Fruit fly (Drosophila melanogaster) whole organism, pupa: Measurements from ENCODE around the gene Hsp67Ba.
A peak's percentile ranks its signal among the peaks of the same experiment; 100 is the strongest.

Source experiments
- CG10348 ChIP-seq: fragments of 200-800 bp; sonication (Bioruptor generic); IDR thresholded peaks from 2 replicates; pipeline ENCODE4 v1.3.6; 2022; ENCODE audit warnings: missing biosample characterization, missing genetic modification characterization
- CG12605 ChIP-seq: fragments of 200-800 bp; sonication (Bioruptor generic); IDR thresholded peaks from 2 replicates; pipeline ENCODE4 v1.3.6; 2022; ENCODE audit warnings: missing biosample characterization, missing genetic modification characterization
- CG13204 ChIP-seq: fragments of 200-800 bp; sonication (Bioruptor generic); optimal IDR thresholded peaks from 2 replicates; lab custom pipeline; 2018; ENCODE audit warnings: missing biosample characterization, mild to moderate bottlenecking, missing genetic modification characterization, moderate library complexity
- CG14655 ChIP-seq: fragments of 200-800 bp; sonication (Bioruptor generic); optimal IDR thresholded peaks from 3 replicates; lab custom pipeline; 2017; ENCODE audit warnings: mild to moderate bottlenecking, missing biosample characterization, missing genetic modification reagents, missing genetic modification characterization
- CG15710 ChIP-seq: fragments of 200-800 bp; sonication (Bioruptor generic); optimal IDR thresholded peaks from 2 replicates; lab custom pipeline; 2018; ENCODE audit warnings: missing biosample characterization, mild to moderate bottlenecking, missing genetic modification characterization, moderate library complexity
- CG17806 ChIP-seq: fragments of 200-800 bp; sonication (Bioruptor generic); optimal IDR thresholded peaks from 2 replicates; lab custom pipeline; 2018; ENCODE audit warnings: missing biosample characterization, mild to moderate bottlenecking, missing genetic modification characterization, moderate library complexity
- CG32121 ChIP-seq: fragments of 200-800 bp; sonication (Bioruptor generic); IDR thresholded peaks from 2 replicates; pipeline ENCODE4 v1.3.6; 2022; ENCODE audit warnings: missing biosample characterization, missing genetic modification characterization
- CG34367 ChIP-seq: fragments of 200-800 bp; sonication (Bioruptor generic); optimal IDR thresholded peaks from 2 replicates; lab custom pipeline; 2018; ENCODE audit warnings: missing biosample characterization, mild to moderate bottlenecking, missing genetic modification characterization
- CG4496 ChIP-seq: fragments of 200-800 bp; sonication (Bioruptor generic); IDR thresholded peaks from 3 replicates; pipeline ENCODE4 v1.3.6; 2022; ENCODE audit warnings: missing biosample characterization, missing genetic modification characterization
- CG8159 ChIP-seq: fragments of 200-800 bp; sonication (Bioruptor generic); optimal IDR thresholded peaks from 3 replicates; lab custom pipeline; 2018; ENCODE audit warnings: missing biosample characterization, mild to moderate bottlenecking, missing genetic modification characterization, moderate library complexity
- CG8301 ChIP-seq: fragments of 200-800 bp; sonication (Bioruptor generic); optimal IDR thresholded peaks from 2 replicates; lab custom pipeline; 2018; ENCODE audit warnings: missing biosample characterization, mild to moderate bottlenecking, missing genetic modification characterization
- CG9948 ChIP-seq: fragments of 200-800 bp; sonication (Bioruptor generic); optimal IDR thresholded peaks from 2 replicates; lab custom pipeline; 2018; ENCODE audit warnings: missing biosample characterization, mild to moderate bottlenecking, missing genetic modification characterization, moderate library complexity
- D1 ChIP-seq: fragments of 200-800 bp; sonication (Bioruptor generic); optimal IDR thresholded peaks from 2 replicates; lab custom pipeline; 2018; ENCODE audit warnings: missing biosample characterization, mild to moderate bottlenecking, missing genetic modification characterization, moderate library complexity
- EcR ChIP-seq: fragments of 200-800 bp; sonication (Bioruptor generic); optimal IDR thresholded peaks from 3 replicates; lab custom pipeline; 2019; ENCODE audit warnings: missing biosample characterization, missing genetic modification characterization, mild to moderate bottlenecking, moderate library complexity, missing genetic modification reagents
- Ets98B ChIP-seq: fragments of 200-800 bp; sonication (Bioruptor generic); IDR thresholded peaks from 2 replicates; pipeline ENCODE4 v1.3.6; 2022; ENCODE audit warnings: missing biosample characterization, missing genetic modification characterization
- Pif1A ChIP-seq: fragments of 200-800 bp; sonication (Bioruptor generic); optimal IDR thresholded peaks from 3 replicates; lab custom pipeline; 2016; ENCODE audit warnings: missing biosample characterization, missing genetic modification characterization
- Pif1B ChIP-seq: fragments of 200-800 bp; sonication (Bioruptor generic); optimal IDR thresholded peaks from 3 replicates; lab custom pipeline; 2016; ENCODE audit warnings: missing biosample characterization, missing genetic modification characterization
- Snoo ChIP-seq: fragments of 200-800 bp; sonication (Bioruptor generic); optimal IDR thresholded peaks from 3 replicates; lab custom pipeline; 2017; ENCODE audit warnings: missing biosample characterization, mild to moderate bottlenecking, missing genetic modification characterization, inconsistent platforms
- fd96Ca ChIP-seq: fragments of 200-800 bp; sonication (Bioruptor generic); IDR thresholded peaks from 3 replicates; pipeline ENCODE4 v1.3.6; 2022; ENCODE audit warnings: missing biosample characterization, missing genetic modification characterization
- gl ChIP-seq: fragments of 200-800 bp; sonication (Bioruptor generic); optimal IDR thresholded peaks from 2 replicates; lab custom pipeline; 2018; ENCODE audit warnings: missing biosample characterization, mild to moderate bottlenecking, missing genetic modification characterization
- rn ChIP-seq: fragments of 200-800 bp; sonication (Bioruptor generic); IDR thresholded peaks from 2 replicates; pipeline ENCODE4 v1.3.6; 2022; ENCODE audit warnings: missing biosample characterization, missing genetic modification characterization

Gene Hsp67Ba

DNA sequence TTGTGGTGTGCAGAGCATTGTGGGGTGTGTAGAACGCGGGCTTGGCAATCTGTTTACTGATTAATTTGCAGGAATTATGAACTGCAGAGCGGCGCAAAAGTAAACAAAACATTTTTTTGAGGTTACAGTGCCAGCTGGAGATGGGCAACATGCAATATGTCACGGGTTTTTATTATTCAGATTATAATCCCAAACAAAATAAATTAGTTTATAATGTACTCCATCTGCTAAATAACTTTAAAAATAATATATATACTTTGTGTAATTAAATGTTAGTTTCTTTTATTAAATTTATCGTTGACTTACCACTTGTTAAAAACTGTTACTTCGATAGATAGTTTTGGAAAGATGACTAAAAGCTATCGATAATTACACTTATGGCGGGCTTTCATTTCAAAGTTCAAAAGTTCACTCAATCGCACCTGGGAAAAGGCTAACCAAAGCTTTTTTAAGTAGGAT is 8.4 kb downstream of the Hsp67Ba start, which contains the start of gene Fdx1:
TSS of gene Fdx1 (minus strand) at position 332 of the 459 bp plus-strand sequence.
- TF ChIP-seq CG13204 (GFP tag; lab: Kevin White, UChicago) (no peak), Pif1A (GFP tag; lab: Kevin White, UChicago) (no peak), EcR (GFP tag; lab: Kevin White, UChicago) (peak; percentile 17), CG32121 (GFP tag; lab: Robert Waterston, UW) (no peak), CG14655 (GFP tag; lab: Kevin White, UChicago) (no peak), Pif1B (GFP tag; lab: Kevin White, UChicago) (no peak), CG8159 (peak; percentile 20), CG4496 (GFP tag; lab: Robert Waterston, UW) (no peak), fd96Ca (no peak), CG9948 (tag; lab: Kevin White, UChicago) (peak; percentile 4), Snoo (tag; lab: Kevin White, UChicago) (peak; percentile 33), CG8301 (no peak), CG34367 (tag; lab: Kevin White, UChicago) (no peak), rn (GFP tag; lab: Robert Waterston, UW) (no peak), CG10348 (GFP tag; lab: Robert Waterston, UW) (no peak), CG17806 (tag; lab: Kevin White, UChicago) (no peak), gl (tag; lab: Kevin White, UChicago) (no peak), CG15710 (tag; lab: Kevin White, UChicago) (peak; percentile 30), D1 (tag; lab: Kevin White, UChicago) (no peak), Ets98B (GFP tag; lab: Robert Waterston, UW) (peak; percentile 17; the same call in 1 of the 2 replicates), CG12605 (GFP tag; lab: Robert Waterston, UW) (no peak)

DNA sequence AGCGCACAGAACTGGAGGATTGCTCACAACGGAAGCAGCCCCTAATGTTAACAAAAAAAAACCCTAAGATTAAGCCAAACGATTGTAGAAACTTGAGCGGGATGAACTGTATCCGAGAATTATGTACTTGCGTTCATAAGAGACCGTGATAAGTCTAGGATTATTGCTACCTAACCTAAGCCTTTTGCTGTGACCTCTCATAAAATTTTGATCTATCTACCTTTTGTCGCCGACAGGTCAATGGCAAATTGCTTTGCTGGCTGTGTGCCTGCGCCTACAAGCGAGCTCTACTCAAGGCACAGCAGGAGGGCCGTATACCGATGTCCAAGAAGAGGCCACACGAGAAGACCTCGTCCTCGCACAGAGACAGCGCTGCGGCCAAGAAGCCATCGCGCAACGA is 10.7 kb downstream of the Hsp67Ba start:
- TF ChIP-seq CG32121 (GFP tag; lab: Robert Waterston, UW) (no peak), D1 (tag; lab: Kevin White, UChicago) (no peak), CG10348 (GFP tag; lab: Robert Waterston, UW) (no peak), gl (tag; lab: Kevin White, UChicago) (no peak)

DNA sequence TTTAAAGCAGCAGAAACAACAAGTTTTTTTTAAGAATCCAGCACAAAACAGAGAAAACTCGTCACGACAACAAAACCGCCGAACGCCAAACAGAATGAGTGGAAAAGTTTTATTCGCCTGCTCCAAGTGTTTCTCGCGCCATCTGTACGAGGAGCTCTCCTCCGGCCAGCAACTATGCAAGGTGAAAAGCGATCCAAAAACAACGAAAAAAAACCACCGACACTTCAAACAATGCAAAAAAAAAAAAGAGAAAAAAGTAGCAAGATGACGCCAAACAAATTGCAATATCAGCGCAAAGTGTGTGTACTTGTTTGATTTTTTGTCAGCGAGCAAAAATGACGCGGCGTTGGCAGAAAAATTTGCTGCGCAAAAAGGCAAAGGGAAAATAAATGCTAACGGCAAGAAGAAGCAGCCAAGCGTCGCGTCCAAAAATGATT is 11.9 kb downstream of the Hsp67Ba start:
- TF ChIP-seq CG9948 (tag; lab: Kevin White, UChicago) (peak; percentile 19), CG15710 (tag; lab: Kevin White, UChicago) (peak; percentile 46), CG12605 (GFP tag; lab: Robert Waterston, UW) (peak; percentile 84), CG8159 (peak; percentile 53), gl (tag; lab: Kevin White, UChicago) (peak; percentile 66), CG13204 (GFP tag; lab: Kevin White, UChicago) (peak; percentile 47), CG32121 (GFP tag; lab: Robert Waterston, UW) (peak; percentile 19; the same call in 1 of the 2 replicates), CG17806 (tag; lab: Kevin White, UChicago) (peak; percentile 29), Pif1A (GFP tag; lab: Kevin White, UChicago) (peak; percentile 66), rn (GFP tag; lab: Robert Waterston, UW) (no peak), EcR (GFP tag; lab: Kevin White, UChicago) (peak; percentile 3), fd96Ca (peak; percentile 72; the same call in 1 of the 3 replicates), CG34367 (tag; lab: Kevin White, UChicago) (peak; percentile 58), CG4496 (GFP tag; lab: Robert Waterston, UW) (peak; percentile 73; the same call in 2 of the 3 replicates), D1 (tag; lab: Kevin White, UChicago) (no peak), Pif1B (GFP tag; lab: Kevin White, UChicago) (peak; percentile 53), Snoo (tag; lab: Kevin White, UChicago) (no peak), CG14655 (GFP tag; lab: Kevin White, UChicago) (no peak), CG8301 (peak; percentile 51), Ets98B (GFP tag; lab: Robert Waterston, UW) (peak; percentile 67; the same call in 1 of the 2 replicates), CG10348 (GFP tag; lab: Robert Waterston, UW) (no peak)

DNA sequence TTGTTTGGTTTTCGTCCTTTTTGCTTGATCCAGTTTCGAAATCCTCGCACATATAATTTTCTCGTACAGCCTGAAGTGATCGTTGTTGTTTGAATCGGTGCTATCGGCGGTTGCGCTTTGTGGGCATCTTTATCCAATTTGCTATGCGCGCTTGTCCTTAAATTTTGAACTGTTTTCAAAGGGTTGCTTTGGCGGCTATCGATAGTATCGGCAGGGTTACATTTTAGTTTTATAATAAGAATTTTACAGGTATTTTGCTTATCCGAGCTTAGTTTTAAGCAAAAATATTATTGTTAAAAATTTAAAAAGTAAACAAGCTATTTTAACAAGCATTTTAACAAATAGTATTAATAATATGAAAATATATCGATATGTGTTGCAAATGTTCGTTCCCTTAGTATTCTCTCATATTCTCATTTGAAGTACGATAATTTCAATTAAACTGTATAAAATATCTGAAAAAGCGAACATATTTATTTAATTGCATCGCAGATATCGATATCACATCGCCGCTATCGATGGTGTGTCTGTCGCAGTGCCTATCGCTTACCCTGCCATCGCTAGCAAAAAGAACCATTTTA is 12.4 kb downstream of the Hsp67Ba start, which contains the start of the genes Klp67A and CG4452:
TSS of gene Klp67A (minus strand) at position 197 of the 581 bp plus-strand sequence.
TSS of gene CG4452 (plus strand) at position 528 of the 581 bp plus-strand sequence.
- TF ChIP-seq CG10348 (GFP tag; lab: Robert Waterston, UW) (no peak), CG8301 (no peak), CG13204 (GFP tag; lab: Kevin White, UChicago) (no peak)

DNA sequence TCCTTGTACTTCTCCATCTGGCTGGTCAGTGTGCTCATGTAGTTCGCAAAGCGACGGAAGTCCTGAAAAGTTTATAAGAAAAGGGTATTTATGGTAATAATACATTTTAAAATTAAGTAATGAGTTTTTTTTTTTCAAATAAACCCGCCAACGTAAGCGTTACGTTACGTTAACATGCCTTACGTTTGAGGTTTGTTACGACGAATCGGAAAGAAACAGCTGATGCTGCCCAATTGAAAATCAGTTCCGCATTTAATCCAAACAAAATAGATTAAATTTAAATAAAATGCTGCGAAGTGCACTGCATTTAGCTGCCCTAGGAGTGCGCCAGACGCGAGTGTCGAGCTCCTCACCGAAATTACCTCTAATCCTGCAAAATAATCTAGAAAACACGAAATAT is 15.2 kb downstream of the Hsp67Ba start, which contains the start of gene mRRF1:
TSS of gene mRRF1 (plus strand) at position 220 of the 400 bp plus-strand sequence.
- TF ChIP-seq CG32121 (GFP tag; lab: Robert Waterston, UW) (no peak), CG8301 (no peak), CG34367 (tag; lab: Kevin White, UChicago) (no peak), Pif1A (GFP tag; lab: Kevin White, UChicago) (no peak), fd96Ca (no peak), CG8159 (no peak), CG13204 (GFP tag; lab: Kevin White, UChicago) (no peak), Ets98B (GFP tag; lab: Robert Waterston, UW) (no peak), CG10348 (GFP tag; lab: Robert Waterston, UW) (no peak), rn (GFP tag; lab: Robert Waterston, UW) (no peak), CG9948 (tag; lab: Kevin White, UChicago) (no peak), Snoo (tag; lab: Kevin White, UChicago) (no peak), Pif1B (GFP tag; lab: Kevin White, UChicago) (no peak), D1 (tag; lab: Kevin White, UChicago) (no peak), EcR (GFP tag; lab: Kevin White, UChicago) (no peak), CG4496 (GFP tag; lab: Robert Waterston, UW) (no peak), CG12605 (GFP tag; lab: Robert Waterston, UW) (no peak), CG17806 (tag; lab: Kevin White, UChicago) (no peak), CG15710 (tag; lab: Kevin White, UChicago) (no peak)
- TF ChIP-seq, all 21 proteins: peak for 0
